Fruit fly (Drosophila melanogaster): ENCODE results near the gene CG17726.

CG17726 gene

DNA sequence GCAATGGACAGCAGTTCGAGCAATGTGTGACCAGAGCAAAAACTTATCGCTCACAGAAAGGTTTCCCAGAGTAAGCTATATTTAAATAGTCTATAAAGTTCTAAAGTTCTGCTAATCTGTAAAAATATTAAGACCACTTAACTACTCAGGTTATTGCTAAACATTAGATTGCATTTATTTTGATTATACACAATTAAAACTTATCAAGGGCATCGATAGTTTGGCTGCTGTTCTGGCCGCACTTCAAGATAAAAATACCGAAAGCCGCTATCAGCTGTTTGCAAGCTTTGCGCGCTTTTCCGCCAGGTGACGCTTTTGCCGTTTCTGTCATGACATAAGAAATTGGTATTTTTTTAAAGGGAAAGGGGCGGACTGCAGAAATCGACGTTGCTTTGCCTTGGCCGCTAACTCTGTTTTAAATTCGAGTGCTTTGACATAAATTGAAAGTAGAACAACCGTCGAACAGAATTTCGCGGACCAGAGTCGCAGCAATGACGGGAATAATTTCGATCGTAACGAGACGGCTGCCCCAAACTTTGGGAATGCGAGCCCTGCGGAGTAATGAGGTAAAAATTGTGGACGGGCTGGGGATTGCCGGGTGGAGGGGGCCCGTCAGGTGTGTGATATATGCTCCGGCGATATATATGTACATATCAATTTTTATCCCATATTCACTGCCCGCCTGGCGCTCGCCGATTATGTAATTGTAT is 17.5 kb downstream of the CG17726 start, which contains the start of the genes CG17734 and CG5214 (continued):
- TF ChIP-seq CG11093 (GFP tag; IDR thresholded peaks at IDR 0.05) (no peak), CG7745 (tag; optimal IDR thresholded peaks at IDR 0.05) (no peak), seq (GFP tag; IDR thresholded peaks at IDR 0.05) (no peak), CG13424 (tag; optimal IDR thresholded peaks at IDR 0.05) (peak; percentile 28), BEAF-32 (GFP tag; optimal IDR thresholded peaks at IDR 0.05) (peak; percentile 88), CG12299 (tag; optimal IDR thresholded peaks at IDR 0.05) (no peak), Dad (GFP tag; optimal IDR thresholded peaks at IDR 0.05) (no peak), zen2 (GFP tag; IDR thresholded peaks at IDR 0.05; ENCODE audit: partially characterized antibody) (no peak; the same call in 2 of the 3 replicates), CG7271 (tag; optimal IDR thresholded peaks at IDR 0.05) (no peak), ham (GFP tag; IDR thresholded peaks at IDR 0.05) (no peak), Max (GFP tag; optimal IDR thresholded peaks at IDR 0.05) (no peak), tll (GFP tag; optimal IDR thresholded peaks at IDR 0.05) (no peak), nmo (GFP tag; optimal IDR thresholded peaks at IDR 0.05) (no peak), CG4360 (GFP tag; IDR thresholded peaks at IDR 0.05) (no peak), CkIIα-i1 (GFP tag; IDR thresholded peaks at IDR 0.05) (no peak), CG17186 (GFP tag; optimal IDR thresholded peaks at IDR 0.05) (no peak), CG8478 (optimal IDR thresholded peaks at IDR 0.05) (no peak), Fer2 (tag; optimal IDR thresholded peaks at IDR 0.05) (no peak), da (GFP tag; optimal IDR thresholded peaks at IDR 0.05) (no peak), Myb (GFP tag; optimal IDR thresholded peaks at IDR 0.05) (peak; percentile 54), amos (GFP tag; IDR thresholded peaks at IDR 0.05; ENCODE audit: partially characterized antibody) (peak; percentile 67; the same call in 1 of the 2 replicates), CG10543 (GFP tag; optimal IDR thresholded peaks at IDR 0.05) (no peak), CrebB (tag; optimal IDR thresholded peaks at IDR 0.05) (no peak), gce (GFP tag; IDR thresholded peaks at IDR 0.05) (no peak), crp (GFP tag; optimal IDR thresholded peaks at IDR 0.05) (peak in 1 of 2 experiments; percentile 72), CG4617 (GFP tag; optimal IDR thresholded peaks at IDR 0.05; ENCODE audit: borderline replicate concordance) (peak; percentile 49), CG11560 (tag; IDR thresholded peaks at IDR 0.05) (no peak), CHES-1-like (GFP tag; optimal IDR thresholded peaks at IDR 0.05) (peak; percentile 52), Xrp1 (GFP tag; IDR thresholded peaks at IDR 0.05) (no peak), disco-r (GFP tag; optimal IDR thresholded peaks at IDR 0.05) (no peak), YL-1 (GFP tag; optimal IDR thresholded peaks at IDR 0.05) (peak; percentile 48), Sry-β (GFP tag; optimal IDR thresholded peaks at IDR 0.05) (no peak), Bgb (GFP tag; IDR thresholded peaks at IDR 0.05; ENCODE audit: partially characterized antibody) (peak; percentile 60), Fer3 (tag; optimal IDR thresholded peaks at IDR 0.05) (no peak), Dll (GFP tag; IDR thresholded peaks at IDR 0.05; ENCODE audit: partially characterized antibody) (peak; percentile 87), CG4820 (GFP tag; optimal IDR thresholded peaks at IDR 0.05) (no peak), gsb-n (tag; optimal IDR thresholded peaks at IDR 0.05) (no peak), maf-S (GFP tag; optimal IDR thresholded peaks at IDR 0.05) (no peak), CG14014 (GFP tag; IDR thresholded peaks at IDR 0.05) (no peak), ranshi (GFP tag; IDR thresholded peaks at IDR 0.05) (0 out of 2 replicates have a peak, but pooled peaks have one; percentile 5), dm (GFP tag; optimal IDR thresholded peaks at IDR 0.05) (peak; percentile 47), knrl (GFP tag; IDR thresholded peaks at IDR 0.05; ENCODE audit: partially characterized antibody) (no peak; the same call in none of the 3 replicates), Bdp1 (GFP tag; optimal IDR thresholded peaks at IDR 0.05) (no peak), cad (GFP tag; optimal IDR thresholded peaks at IDR 0.05) (no peak), nerfin-1 (tag; optimal IDR thresholded peaks at IDR 0.05) (no peak), CG17328 (GFP tag; IDR thresholded peaks at IDR 0.05) (no peak), psq (GFP tag; optimal IDR thresholded peaks at IDR 0.05) (no peak), gfzf (GFP tag; optimal IDR thresholded peaks at IDR 0.05) (peak; percentile 84), exex (tag; optimal IDR thresholded peaks at IDR 0.05) (peak; percentile 35)

Data from whole organism, embryonic.